Fruit fly (Drosophila melanogaster) whole organism, embryonic: ENCODE results near the gene mAChR-C.

Experiments used
- CG10209 ChIP-seq: fragments of 200-800 bp; sonication (Bioruptor generic); optimal IDR thresholded peaks from 3 replicates; lab custom pipeline; 2017; ENCODE audit warnings: missing biosample characterization, mild to moderate bottlenecking, missing genetic modification characterization, missing genetic modification reagents
- CG10366 ChIP-seq: fragments of 200-800 bp; sonication (Bioruptor generic); IDR thresholded peaks from 2 replicates; pipeline ENCODE4 v1.3.6; 2022; ENCODE audit warnings: missing biosample characterization, missing genetic modification characterization
- CG10959 ChIP-seq: fragments of 200-800 bp; sonication (Bioruptor generic); IDR thresholded peaks from 2 replicates; pipeline ENCODE4 v1.3.6; 2022; ENCODE audit warnings: missing biosample characterization, missing genetic modification characterization
- CG10979 ChIP-seq: fragments of 200-800 bp; sonication (Bioruptor generic); optimal IDR thresholded peaks from 2 replicates; lab custom pipeline; 2018; ENCODE audit warnings: missing biosample characterization, mild to moderate bottlenecking, missing genetic modification characterization, moderate library complexity
- CG11093 ChIP-seq: fragments of 200-800 bp; sonication (Bioruptor generic); IDR thresholded peaks from 3 replicates; pipeline ENCODE4 v1.3.6; 2022; ENCODE audit warnings: missing biosample characterization, missing genetic modification characterization
- CG11723 ChIP-seq: fragments of 200-800 bp; sonication (Bioruptor generic); optimal IDR thresholded peaks from 2 replicates; lab custom pipeline; 2017; ENCODE audit warnings: missing biosample characterization, mild to moderate bottlenecking, missing genetic modification characterization
- CG30403 ChIP-seq: fragments of 200-800 bp; sonication (Bioruptor generic); optimal IDR thresholded peaks from 3 replicates; lab custom pipeline; 2016; ENCODE audit warnings: missing biosample characterization, missing genetic modification characterization
- CG32532 ChIP-seq: fragments of 200-800 bp; sonication (Bioruptor generic); IDR thresholded peaks from 2 replicates; pipeline ENCODE4 v1.3.6; 2022; ENCODE audit warnings: missing biosample characterization, missing genetic modification characterization
- CG32767 ChIP-seq: fragments of 200-800 bp; sonication (Bioruptor generic); IDR thresholded peaks from 2 replicates; pipeline ENCODE4 v1.3.6; 2022; ENCODE audit warnings: missing biosample characterization, missing genetic modification characterization
- CG4820 ChIP-seq: fragments of 200-800 bp; sonication (Bioruptor generic); optimal IDR thresholded peaks from 3 replicates; lab custom pipeline; 2016; ENCODE audit warnings: missing biosample characterization, missing genetic modification characterization
- CG7372 ChIP-seq: fragments of 200-800 bp; sonication (Bioruptor generic); IDR thresholded peaks from 2 replicates; pipeline ENCODE4 v1.3.6; 2022; ENCODE audit warnings: missing biosample characterization, missing genetic modification characterization
- CG8944 ChIP-seq: fragments of 200-800 bp; sonication (Bioruptor generic); optimal IDR thresholded peaks from 3 replicates; lab custom pipeline; 2016; ENCODE audit warnings: missing biosample characterization, missing genetic modification characterization
- CG9797 ChIP-seq: fragments of 200-800 bp; sonication (Bioruptor generic); optimal IDR thresholded peaks from 3 replicates; lab custom pipeline; 2018; ENCODE audit warnings: missing biosample characterization, mild to moderate bottlenecking, missing genetic modification characterization
- CG9817 ChIP-seq: fragments of 200-800 bp; sonication (Bioruptor generic); optimal IDR thresholded peaks from 2 replicates; lab custom pipeline; 2018; ENCODE audit warnings: missing biosample characterization, mild to moderate bottlenecking, missing genetic modification characterization, moderate library complexity
- CG9932 ChIP-seq: fragments of 200-800 bp; sonication (Bioruptor generic); IDR thresholded peaks from 2 replicates; pipeline ENCODE4 v1.3.6; 2022; ENCODE audit warnings: missing biosample characterization, missing genetic modification characterization
- D19B ChIP-seq: fragments of 200-800 bp; sonication (Bioruptor generic); optimal IDR thresholded peaks from 2 replicates; lab custom pipeline; 2017; ENCODE audit warnings: missing biosample characterization, mild to moderate bottlenecking, missing genetic modification characterization
- Dp ChIP-seq: fragments of 200-800 bp; sonication (Bioruptor generic); optimal IDR thresholded peaks from 2 replicates; lab custom pipeline; 2018; ENCODE audit warnings: missing biosample characterization, mild to moderate bottlenecking, missing genetic modification characterization, moderate library complexity
- Drgx ChIP-seq: fragments of 200-800 bp; sonication (Bioruptor generic); IDR thresholded peaks from 2 replicates; pipeline ENCODE4 v1.3.6; 2022; ENCODE audit warnings: missing biosample characterization, missing genetic modification characterization
- Ets65A ChIP-seq: fragments of 200-800 bp; sonication (Bioruptor generic); peaks from one replicate; lab custom pipeline; 2016; ENCODE audit warnings: missing biosample characterization, missing genetic modification characterization
- Nf-YA ChIP-seq: fragments of 200-800 bp; sonication (Bioruptor generic); IDR thresholded peaks from 2 replicates; pipeline ENCODE4 v1.3.6; 2022; ENCODE audit warnings: missing biosample characterization, missing genetic modification characterization
- Ptx1 ChIP-seq: fragments of 200-800 bp; sonication (Bioruptor generic); IDR thresholded peaks from 2 replicates; pipeline ENCODE4 v1.3.6; 2022; ENCODE audit warnings: missing biosample characterization, missing genetic modification characterization
- Rfx ChIP-seq: fragments of 200-800 bp; sonication (Bioruptor generic); IDR thresholded peaks from 2 replicates; pipeline ENCODE4 v1.3.6; 2022; ENCODE audit warnings: missing biosample characterization, missing genetic modification characterization
- Sry-β ChIP-seq: fragments of 200-800 bp; sonication (Bioruptor generic); optimal IDR thresholded peaks from 2 replicates; lab custom pipeline; 2018; ENCODE audit warnings: missing biosample characterization, mild to moderate bottlenecking, missing genetic modification characterization, moderate library complexity
- Trl ChIP-seq, 3 experiments: fragments of >200 bp in 2 of 3; fragments of 200-800 bp in 1 of 3; sonication (Bioruptor generic) in 1 of 3; optimal IDR thresholded peaks; 2 replicates in 1 of 3; 3 replicates in 2 of 3; lab custom pipeline; 2016 to 2017; ENCODE audit warnings: missing biosample characterization in 1 of 3, missing genetic modification characterization in 1 of 3
- Xbp1 ChIP-seq: fragments of 200-800 bp; sonication (Bioruptor generic); optimal IDR thresholded peaks from 3 replicates; lab custom pipeline; 2016; ENCODE audit warnings: missing biosample characterization, mild to moderate bottlenecking, missing genetic modification characterization
- Xrp1 ChIP-seq: fragments of 200-800 bp; sonication (Bioruptor generic); IDR thresholded peaks from 2 replicates; pipeline ENCODE4 v1.3.6; 2022; ENCODE audit warnings: missing biosample characterization, missing genetic modification characterization
- amos ChIP-seq: fragments of 200-800 bp; sonication (Bioruptor generic); IDR thresholded peaks from 2 replicates; pipeline ENCODE4 v1.3.6; 2022; ENCODE audit warnings: missing biosample characterization, missing genetic modification characterization; ENCODE audit not compliant: partially characterized antibody
- ara ChIP-seq: fragments of 200-800 bp; sonication (Bioruptor generic); IDR thresholded peaks from 2 replicates; pipeline ENCODE4 v1.3.6; 2022; ENCODE audit warnings: missing biosample characterization, missing genetic modification characterization
- az2 ChIP-seq: fragments of 200-800 bp; sonication (Bioruptor generic); optimal IDR thresholded peaks from 3 replicates; lab custom pipeline; 2016; ENCODE audit warnings: missing biosample characterization, missing genetic modification characterization
- bcd ChIP-seq: fragments of 200-800 bp; sonication (Bioruptor generic); optimal IDR thresholded peaks from 2 replicates; lab custom pipeline; 2017; ENCODE audit warnings: missing biosample characterization, mild to moderate bottlenecking, missing genetic modification characterization
- ci ChIP-seq: fragments of 200-800 bp; sonication (Bioruptor generic); IDR thresholded peaks from 3 replicates; pipeline ENCODE4 v1.3.6; 2022; ENCODE audit warnings: missing biosample characterization, missing genetic modification characterization
- cwo ChIP-seq: fragments of 200-800 bp; sonication (Bioruptor generic); optimal IDR thresholded peaks from 3 replicates; lab custom pipeline; 2017; ENCODE audit warnings: missing biosample characterization, missing genetic modification characterization, mild to moderate bottlenecking, moderate library complexity, missing genetic modification reagents
- dysf ChIP-seq: fragments of 200-800 bp; sonication (Bioruptor generic); IDR thresholded peaks from 3 replicates; pipeline ENCODE4 v1.3.6; 2022; ENCODE audit warnings: missing biosample characterization, missing genetic modification characterization
- hkb ChIP-seq, 2 experiments: fragments of 200-800 bp in 1 of 2; fragments of >200 bp in 1 of 2; sonication (Bioruptor generic) in 1 of 2; IDR thresholded peaks in 1 of 2; optimal IDR thresholded peaks in 1 of 2; 2 replicates each; pipeline versions ENCODE4 v1.3.6 to Lab custom; 2017 to 2022; ENCODE audit warnings: missing biosample characterization in 1 of 2, missing genetic modification characterization in 1 of 2
- jing ChIP-seq: fragments of 200-800 bp; sonication (Bioruptor generic); optimal IDR thresholded peaks from 2 replicates; lab custom pipeline; 2018; ENCODE audit warnings: missing biosample characterization, mild to moderate bottlenecking, missing genetic modification characterization
- mld ChIP-seq: fragments of 200-800 bp; sonication (Bioruptor generic); IDR thresholded peaks from 3 replicates; pipeline ENCODE4 v1.3.6; 2022; ENCODE audit warnings: missing biosample characterization, missing genetic modification characterization; ENCODE audit not compliant: partially characterized antibody
- nmo ChIP-seq: fragments of 200-800 bp; sonication (Bioruptor generic); optimal IDR thresholded peaks from 2 replicates; lab custom pipeline; 2018; ENCODE audit warnings: missing biosample characterization, mild to moderate bottlenecking, missing genetic modification characterization, moderate library complexity
- phol ChIP-seq: fragments of 200-800 bp; sonication (Bioruptor generic); optimal IDR thresholded peaks from 3 replicates; lab custom pipeline; 2018; ENCODE audit warnings: missing biosample characterization, mild to moderate bottlenecking, missing genetic modification characterization, moderate library complexity
- repo ChIP-seq: fragments of 200-800 bp; sonication (Bioruptor generic); optimal IDR thresholded peaks from 2 replicates; lab custom pipeline; 2016; ENCODE audit warnings: missing biosample characterization, missing genetic modification characterization
- row ChIP-seq: fragments of 200-800 bp; sonication (Bioruptor generic); IDR thresholded peaks from 3 replicates; pipeline ENCODE4 v1.3.6; 2022; ENCODE audit warnings: missing biosample characterization, missing genetic modification characterization
- sens ChIP-seq: fragments of 200-800 bp; sonication (Bioruptor generic); peaks from one replicate; lab custom pipeline; 2016; ENCODE audit warnings: missing biosample characterization, missing genetic modification characterization
- sim ChIP-seq: fragments of 200-800 bp; sonication (Bioruptor generic); IDR thresholded peaks from 2 replicates; pipeline ENCODE4 v1.3.6; 2022; ENCODE audit warnings: missing biosample characterization, missing genetic modification characterization
- sisA ChIP-seq: fragments of 200-800 bp; sonication (Bioruptor generic); IDR thresholded peaks from 2 replicates; pipeline ENCODE4 v1.3.6; 2022; ENCODE audit warnings: missing biosample characterization, missing genetic modification characterization
- stc ChIP-seq: fragments of 200-800 bp; sonication (Bioruptor generic); IDR thresholded peaks from 2 replicates; pipeline ENCODE4 v1.3.6; 2022; ENCODE audit warnings: missing biosample characterization, missing genetic modification characterization
- tgo ChIP-seq: fragments of 200-800 bp; sonication (Bioruptor generic); IDR thresholded peaks from 3 replicates; pipeline ENCODE4 v1.3.6; 2022; ENCODE audit warnings: missing biosample characterization, missing genetic modification characterization
- ttk ChIP-seq: fragments of 200-800 bp; sonication (Bioruptor generic); IDR thresholded peaks from 2 replicates; pipeline ENCODE4 v2.1.2; 2022; ENCODE audit warnings: missing biosample characterization, missing genetic modification characterization
- wdn ChIP-seq: fragments of 200-800 bp; sonication (Bioruptor generic); IDR thresholded peaks from 2 replicates; pipeline ENCODE4 v1.3.6; 2022; ENCODE audit warnings: missing biosample characterization, missing genetic modification characterization
- wor ChIP-seq: fragments of 200-800 bp; sonication (Bioruptor generic); IDR thresholded peaks from 2 replicates; pipeline ENCODE4 v1.3.6; 2022; ENCODE audit warnings: missing biosample characterization, missing genetic modification characterization
- zfh1 ChIP-seq: fragments of 200-800 bp; sonication (Bioruptor generic); IDR thresholded peaks from 3 replicates; pipeline ENCODE4 v1.3.6; 2022; ENCODE audit warnings: missing biosample characterization, missing genetic modification characterization

Gene mAChR-C

dm6 chrX:6791531-6791930 is 41.0 kb downstream of the mAChR-C start (continued):
- TF ChIP-seq CG4820 (GFP tag; lab: Kevin White, UChicago) (no peak), CG8944 (GFP tag; lab: Kevin White, UChicago) (no peak), CG10366 (peak; percentile 53; the same call in 1 of the 2 replicates), hkb (optimal IDR thresholded peaks at IDR 0.05; lab: Kevin White, UChicago) (no peak), hkb (GFP tag; IDR thresholded peaks at IDR 0.05; lab: Robert Waterston, UW) (peak; percentile 25; the same call in 1 of the 2 replicates), sisA (GFP tag; lab: Robert Waterston, UW) (peak; percentile 32; the same call in 1 of the 2 replicates), Drgx (GFP tag; lab: Robert Waterston, UW) (peak; percentile 87), wor (GFP tag; lab: Robert Waterston, UW) (peak; percentile 27; the same call in 1 of the 2 replicates), CG9797 (GFP tag; lab: Kevin White, UChicago) (no peak), Ets65A (peak; percentile 20), dysf (GFP tag; lab: Robert Waterston, UW) (peak; percentile 56), CG7372 (no peak), row (GFP tag; lab: Robert Waterston, UW) (peak; percentile 34; the same call in 1 of the 3 replicates), amos (GFP tag; lab: Robert Waterston, UW) (no peak), zfh1 (GFP tag; lab: Robert Waterston, UW) (peak; percentile 45; the same call in 1 of the 3 replicates), D19B (GFP tag; lab: Kevin White, UChicago) (no peak), CG11723 (no peak), Xrp1 (0 out of 2 replicates have a peak, but pooled peaks have one; percentile 18), az2 (peak; percentile 9), sim (peak; percentile 9; the same call in 1 of the 2 replicates), CG32767 (GFP tag; lab: Robert Waterston, UW) (peak; percentile 57; the same call in 1 of the 2 replicates), bcd (no peak), ci (GFP tag; lab: Robert Waterston, UW) (peak; percentile 71; the same call in 2 of the 3 replicates), Ptx1 (peak; percentile 30; the same call in 1 of the 2 replicates), Dp (GFP tag; lab: Kevin White, UChicago) (no peak), cwo (peak; percentile 4), CG10209 (GFP tag; lab: Kevin White, UChicago) (peak; percentile 32), CG11093 (GFP tag; lab: Robert Waterston, UW) (no peak), sens (GFP tag; lab: Kevin White, UChicago) (peak; percentile 56), CG32532 (GFP tag; lab: Robert Waterston, UW) (peak; percentile 54; the same call in 1 of the 2 replicates), wdn (GFP tag; lab: Robert Waterston, UW) (no peak), CG9932 (GFP tag; lab: Robert Waterston, UW) (peak; percentile 42; the same call in 1 of the 2 replicates), Trl (optimal IDR thresholded peaks at IDR 0.05; lab: Kevin White, UChicago) (peak; percentile 9 to 59), Trl (GFP tag; optimal IDR thresholded peaks at IDR 0.05; lab: Kevin White, UChicago) (no peak), Rfx (GFP tag; lab: Robert Waterston, UW) (peak; percentile 51; the same call in 1 of the 2 replicates), stc (GFP tag; lab: Robert Waterston, UW) (0 out of 2 replicates have a peak, but pooled peaks have one; percentile 6), Nf-YA (0 out of 2 replicates have a peak, but pooled peaks have one; percentile 17), phol (tag; lab: Kevin White, UChicago) (peak; percentile 8), Sry-β (GFP tag; lab: Kevin White, UChicago) (no peak), nmo (GFP tag; lab: Kevin White, UChicago) (peak; percentile 10), Xbp1 (GFP tag; lab: Kevin White, UChicago) (peak; percentile 14), ttk (GFP tag; lab: Robert Waterston, UW) (peak; percentile 38; the same call in 1 of the 2 replicates), CG30403 (GFP tag; lab: Kevin White, UChicago) (peak; percentile 30), CG10979 (tag; lab: Kevin White, UChicago) (no peak), tgo (GFP tag; lab: Robert Waterston, UW) (0 out of 3 replicates have a peak, but pooled peaks have one; percentile 32), CG9817 (tag; lab: Kevin White, UChicago) (peak; percentile 4), jing (GFP tag; lab: Kevin White, UChicago) (no peak), ara (GFP tag; lab: Robert Waterston, UW) (0 out of 2 replicates have a peak, but pooled peaks have one; percentile 17), repo (no peak), mld (GFP tag; lab: Robert Waterston, UW) (no peak), CG10959 (GFP tag; lab: Robert Waterston, UW) (no peak)
